Worm (Caenorhabditis elegans) whole organism, young adult: ENCODE results near the gene ceh-48.

Source experiments
- B0261.1 ChIP-seq: sonication (generic microtip); optimal IDR thresholded peaks from 2 replicates; lab custom pipeline; 2016; ENCODE audit warnings: mild to moderate bottlenecking, missing genetic modification characterization, moderate library complexity, missing compliant biosample characterization
- D2030.7 ChIP-seq: fragments of 200-800 bp; sonication (Bioruptor generic); IDR thresholded peaks from 2 replicates; pipeline ENCODE4 v1.3.6; 2022; ENCODE audit warnings: missing genetic modification reagents, missing genetic modification characterization, missing compliant biosample characterization
- F22D6.2 ChIP-seq: sonication (generic microtip); optimal IDR thresholded peaks from 2 replicates; lab custom pipeline; 2016; ENCODE audit warnings: mild to moderate bottlenecking, missing genetic modification characterization, missing compliant biosample characterization
- F23B12.7 ChIP-seq: sonication (generic microtip); optimal IDR thresholded peaks from 2 replicates; lab custom pipeline; 2017; ENCODE audit warnings: missing genetic modification characterization, mild to moderate bottlenecking, missing compliant biosample characterization, antibody characterized with exemption, moderate library complexity; ENCODE audit not compliant: insufficient read depth
- F52B5.7 ChIP-seq: sonication (generic microtip); optimal IDR thresholded peaks from 2 replicates; lab custom pipeline; 2016; ENCODE audit warnings: mild to moderate bottlenecking, missing genetic modification characterization, missing compliant biosample characterization
- F57A8.1 ChIP-seq: fragments of 200-800 bp; sonication (Bioruptor generic); optimal IDR thresholded peaks from 2 replicates; lab custom pipeline; 2018; ENCODE audit warnings: mild to moderate bottlenecking, missing genetic modification characterization, moderate library complexity, missing compliant biosample characterization
- F57C9.4 ChIP-seq: sonication (generic microtip); optimal IDR thresholded peaks from 2 replicates; lab custom pipeline; 2017; ENCODE audit warnings: mild to moderate bottlenecking, missing genetic modification characterization, missing compliant biosample characterization
- Y53G8AR.9 ChIP-seq: fragments of 200-800 bp; sonication (Bioruptor generic); conservative IDR thresholded peaks from 2 replicates; pipeline ENCODE4 v1.3.6; 2022; ENCODE audit warnings: missing genetic modification reagents, missing genetic modification characterization, missing compliant biosample characterization
- Y79H2A.3 ChIP-seq: fragments of 200-800 bp; sonication (Bioruptor generic); conservative IDR thresholded peaks from 2 replicates; pipeline ENCODE4 v1.3.6; 2022; ENCODE audit warnings: missing genetic modification reagents, missing genetic modification characterization, missing compliant biosample characterization
- ama-1 ChIP-seq, 3 experiments: fragments of 150-350 bp in 1 of 3; sonication (generic microtip) in 2 of 3; optimal IDR thresholded peaks; 2 replicates each; lab custom pipeline; 2014 to 2018; ENCODE audit warnings: missing biosample characterization in 2 of 3, missing genetic modification characterization in 2 of 3, missing genetic modification reagents in 2 of 3
- aptf-3 ChIP-seq: fragments of 200-800 bp; sonication (Bioruptor generic); IDR thresholded peaks from 2 replicates; pipeline ENCODE4 v1.3.6; 2022; ENCODE audit warnings: missing genetic modification characterization, missing compliant biosample characterization
- attf-5 ChIP-seq: fragments of 200-800 bp; sonication (Bioruptor generic); optimal IDR thresholded peaks from 2 replicates; lab custom pipeline; 2018; ENCODE audit warnings: mild to moderate bottlenecking, missing genetic modification characterization, missing compliant biosample characterization
- cebp-1 ChIP-seq, 2 experiments: fragments of 200-800 bp in 1 of 2; sonication (Bioruptor generic) in 1 of 2; sonication (generic microtip) in 1 of 2; IDR thresholded peaks in 1 of 2; optimal IDR thresholded peaks in 1 of 2; 2 replicates each; pipeline versions ENCODE4 v1.3.6 to Lab custom; 2017 to 2022; ENCODE audit warnings: missing compliant biosample characterization in 2 of 2, missing genetic modification characterization in 2 of 2, mild to moderate bottlenecking in 1 of 2, missing genetic modification reagents in 1 of 2, moderate library complexity in 1 of 2
- cebp-2 ChIP-seq: fragments of 200-800 bp; sonication (Bioruptor generic); IDR thresholded peaks from 2 replicates; pipeline ENCODE4 v1.3.6; 2022; ENCODE audit warnings: missing genetic modification characterization, missing compliant biosample characterization
- ceh-27 ChIP-seq: fragments of 200-800 bp; sonication (Bioruptor generic); optimal IDR thresholded peaks from 2 replicates; lab custom pipeline; 2018; ENCODE audit warnings: mild to moderate bottlenecking, missing genetic modification characterization, moderate library complexity, missing compliant biosample characterization
- ceh-40 ChIP-seq: fragments of 200-800 bp; sonication (Bioruptor generic); IDR thresholded peaks from 2 replicates; pipeline ENCODE4 v1.3.6; 2022; ENCODE audit warnings: missing genetic modification characterization, missing compliant biosample characterization
- chd-7 ChIP-seq: sonication (generic microtip); optimal IDR thresholded peaks from 2 replicates; lab custom pipeline; 2016; ENCODE audit warnings: mild to moderate bottlenecking, missing genetic modification characterization, moderate library complexity, missing compliant biosample characterization
- die-1 ChIP-seq: sonication (generic microtip); optimal IDR thresholded peaks from 2 replicates; lab custom pipeline; 2016; ENCODE audit warnings: missing genotype, mild to moderate bottlenecking, missing genetic modification characterization, missing compliant biosample characterization
- dox-1 ChIP-seq: fragments of 200-800 bp; sonication (Bioruptor generic); IDR thresholded peaks from 2 replicates; pipeline ENCODE4 v1.3.6; 2022; ENCODE audit warnings: missing genetic modification reagents, missing genetic modification characterization, missing compliant biosample characterization
- dpff-1 ChIP-seq: sonication (generic microtip); optimal IDR thresholded peaks from 2 replicates; lab custom pipeline; 2017; ENCODE audit warnings: mild to moderate bottlenecking, missing genetic modification characterization, missing compliant biosample characterization
- efl-1 ChIP-seq: fragments of 150-350 bp; optimal IDR thresholded peaks from 2 replicates; lab custom pipeline; 2014; ENCODE audit warnings: missing biosample characterization, missing genetic modification reagents, missing genetic modification characterization
- egl-18 ChIP-seq: fragments of 200-800 bp; sonication (Bioruptor generic); IDR thresholded peaks from 2 replicates; pipeline ENCODE4 v1.3.6; 2022; ENCODE audit warnings: missing genetic modification reagents, missing genetic modification characterization, missing compliant biosample characterization
- egl-44 ChIP-seq: fragments of 200-800 bp; sonication (Bioruptor generic); IDR thresholded peaks from 2 replicates; pipeline ENCODE4 v1.3.6; 2022; ENCODE audit warnings: missing genetic modification reagents, missing genetic modification characterization, missing compliant biosample characterization
- fkh-3 ChIP-seq: sonication (generic microtip); optimal IDR thresholded peaks from 2 replicates; lab custom pipeline; 2016; ENCODE audit warnings: mild to moderate bottlenecking, missing genetic modification characterization, missing compliant biosample characterization
- gei-17 ChIP-seq: fragments of 200-800 bp; sonication (Bioruptor generic); optimal IDR thresholded peaks from 2 replicates; lab custom pipeline; 2018; ENCODE audit warnings: mild to moderate bottlenecking, missing genetic modification characterization, missing compliant biosample characterization
- hmg-1.2 ChIP-seq: fragments of 200-800 bp; sonication (Bioruptor generic); IDR thresholded peaks from 2 replicates; pipeline ENCODE4 v1.3.6; 2022; ENCODE audit warnings: missing genetic modification reagents, missing genetic modification characterization, missing compliant biosample characterization
- hrde-1 ChIP-seq: sonication (generic microtip); optimal IDR thresholded peaks from 2 replicates; lab custom pipeline; 2016; ENCODE audit warnings: missing genetic modification characterization, mild to moderate bottlenecking, missing compliant biosample characterization, moderate library complexity, missing genotype, missing genetic modification reagents, borderline replicate concordance
- let-526 ChIP-seq: fragments of 200-800 bp; sonication (Bioruptor generic); IDR thresholded peaks from 2 replicates; pipeline ENCODE4 v1.3.6; 2022; ENCODE audit warnings: missing genetic modification reagents, missing genetic modification characterization, missing compliant biosample characterization
- lin-35 ChIP-seq, 3 experiments: fragments of 150-350 bp in 2 of 3; sonication (generic microtip) in 1 of 3; optimal IDR thresholded peaks; 2 replicates each; lab custom pipeline; 2014 to 2018; ENCODE audit warnings: missing biosample characterization in 3 of 3, missing genetic modification characterization in 3 of 3, missing genetic modification reagents in 3 of 3
- lin-54 ChIP-seq: fragments of 200-800 bp; sonication (Bioruptor generic); optimal IDR thresholded peaks from 2 replicates; lab custom pipeline; 2018; ENCODE audit warnings: mild to moderate bottlenecking, missing genetic modification characterization, missing compliant biosample characterization
- madf-6 ChIP-seq: fragments of 200-800 bp; sonication (Bioruptor generic); IDR thresholded peaks from 2 replicates; pipeline ENCODE4 v1.3.6; 2022; ENCODE audit warnings: missing genetic modification reagents, missing genetic modification characterization, missing compliant biosample characterization
- mcd-1 ChIP-seq: fragments of 200-800 bp; sonication (Bioruptor generic); IDR thresholded peaks from 2 replicates; pipeline ENCODE4 v1.3.6; 2022; ENCODE audit warnings: missing genetic modification reagents, missing genetic modification characterization, missing compliant biosample characterization
- nhr-27 ChIP-seq: fragments of 200-800 bp; sonication (Bioruptor generic); optimal IDR thresholded peaks from 2 replicates; lab custom pipeline; 2018; ENCODE audit warnings: mild to moderate bottlenecking, missing genetic modification characterization, moderate library complexity, missing compliant biosample characterization
- nhr-80 ChIP-seq: sonication (generic microtip); optimal IDR thresholded peaks from 2 replicates; lab custom pipeline; 2016; ENCODE audit warnings: missing genetic modification characterization, missing compliant biosample characterization
- pbrm-1 ChIP-seq: fragments of 200-800 bp; sonication (Bioruptor generic); IDR thresholded peaks from 2 replicates; pipeline ENCODE4 v1.3.6; 2022; ENCODE audit warnings: missing genetic modification reagents, missing genetic modification characterization, missing compliant biosample characterization
- pha-4 ChIP-seq: fragments of 150-350 bp; sonication (generic microtip); optimal IDR thresholded peaks from 2 replicates; lab custom pipeline; 2014; ENCODE audit warnings: missing biosample characterization, missing genetic modification reagents, missing genetic modification characterization
- sdz-38 ChIP-seq: sonication (generic microtip); optimal IDR thresholded peaks from 2 replicates; lab custom pipeline; 2016; ENCODE audit warnings: missing genotype, missing genetic modification characterization, missing compliant biosample characterization
- snpc-1.1 ChIP-seq: sonication (generic microtip); optimal IDR thresholded peaks from 2 replicates; lab custom pipeline; 2017; ENCODE audit warnings: missing genetic modification characterization, mild to moderate bottlenecking, missing compliant biosample characterization, antibody characterized with exemption, moderate library complexity, missing genotype, missing genetic modification reagents; ENCODE audit not compliant: insufficient read depth
- snpc-1.3 ChIP-seq: sonication (generic microtip); optimal IDR thresholded peaks from 2 replicates; lab custom pipeline; 2017; ENCODE audit warnings: missing genetic modification characterization, mild to moderate bottlenecking, missing compliant biosample characterization, antibody characterized with exemption, moderate library complexity, missing genotype, missing genetic modification reagents; ENCODE audit not compliant: insufficient read depth
- somi-1 ChIP-seq: fragments of 200-800 bp; sonication (Bioruptor generic); optimal IDR thresholded peaks from 2 replicates; lab custom pipeline; 2018; ENCODE audit warnings: mild to moderate bottlenecking, missing genetic modification characterization, missing compliant biosample characterization
- sptf-2 ChIP-seq: fragments of 200-800 bp; sonication (Bioruptor generic); optimal IDR thresholded peaks from 2 replicates; lab custom pipeline; 2018; ENCODE audit warnings: mild to moderate bottlenecking, missing genetic modification characterization, missing compliant biosample characterization
- unc-130 ChIP-seq: sonication (generic microtip); optimal IDR thresholded peaks from 2 replicates; lab custom pipeline; 2016; ENCODE audit warnings: missing genetic modification reagents, missing genetic modification characterization, missing compliant biosample characterization
- ztf-18 ChIP-seq: sonication (generic microtip); optimal IDR thresholded peaks from 2 replicates; lab custom pipeline; 2016; ENCODE audit warnings: missing genotype, mild to moderate bottlenecking, missing genetic modification characterization, missing compliant biosample characterization
- ztf-22 ChIP-seq: fragments of 200-800 bp; sonication (Bioruptor generic); optimal IDR thresholded peaks from 2 replicates; lab custom pipeline; 2018; ENCODE audit warnings: mild to moderate bottlenecking, missing genetic modification characterization, moderate library complexity, missing compliant biosample characterization
- ztf-26 ChIP-seq: sonication (generic microtip); optimal IDR thresholded peaks from 2 replicates; lab custom pipeline; 2017; ENCODE audit warnings: missing genetic modification characterization, missing compliant biosample characterization
- ztf-3 ChIP-seq: fragments of 200-800 bp; sonication (Bioruptor generic); optimal IDR thresholded peaks from 2 replicates; lab custom pipeline; 2018; ENCODE audit warnings: mild to moderate bottlenecking, missing genetic modification characterization, missing compliant biosample characterization

The ceh-48 gene

DNA sequence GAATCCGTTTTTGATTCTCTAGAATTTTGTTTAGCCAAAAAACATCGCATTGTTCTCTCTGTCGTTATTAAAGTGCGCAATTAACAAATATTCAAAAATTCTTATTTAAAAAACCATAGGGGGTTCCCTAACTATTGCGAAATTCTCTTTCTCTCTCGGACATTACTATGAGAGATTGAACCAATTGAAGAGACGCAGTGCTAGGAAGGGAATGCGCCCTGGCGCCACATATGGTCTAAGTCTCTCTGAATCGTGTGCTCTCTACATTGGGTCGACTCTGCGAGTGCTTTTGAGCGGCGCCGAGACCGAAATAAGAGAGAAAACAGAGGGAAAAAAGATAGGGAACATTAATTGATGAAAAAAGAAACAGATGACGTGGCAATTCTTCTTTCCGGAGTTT, 26.0 kb upstream of the ceh-48 start (continued):
- TF ChIP-seq aptf-3 (GFP tag; lab: Robert Waterston, UW) (no peak), lin-35 (GFP tag; optimal IDR thresholded peaks at IDR 0.05; lab: Kevin White, UChicago) (peak in 1 of 3 experiments; percentile 80), hmg-1.2 (GFP tag; lab: Robert Waterston, UW) (peak; percentile 96), B0261.1 (tag; lab: Kevin White, UChicago) (no peak), chd-7 (tag; lab: Kevin White, UChicago) (peak; percentile 38), Y79H2A.3 (no peak), ceh-27 (GFP tag; lab: Kevin White, UChicago) (peak; percentile 15), mcd-1 (peak; percentile 64), somi-1 (GFP tag; lab: Kevin White, UChicago) (no peak), F52B5.7 (tag; lab: Kevin White, UChicago) (no peak), Y53G8AR.9 (0 out of 2 replicates have a peak, but pooled peaks have one; percentile 40), egl-44 (GFP tag; lab: Robert Waterston, UW) (no peak), attf-5 (GFP tag; lab: Kevin White, UChicago) (peak; percentile 88), dox-1 (GFP tag; lab: Robert Waterston, UW) (peak; percentile 81), cebp-1 (GFP tag; IDR thresholded peaks at IDR 0.05; lab: Robert Waterston, UW) (peak; percentile 98), cebp-1 (tag; optimal IDR thresholded peaks at IDR 0.05; lab: Kevin White, UChicago) (peak; percentile 99), die-1 (tag; lab: Kevin White, UChicago) (no peak), snpc-1.1 (tag; lab: Kevin White, UChicago) (no peak), cebp-2 (GFP tag; lab: Robert Waterston, UW) (0 out of 2 replicates have a peak, but pooled peaks have one; percentile 57), F57A8.1 (GFP tag; lab: Kevin White, UChicago) (no peak), pha-4 (tag; lab: Kevin White, UChicago) (peak; percentile 38), hrde-1 (no peak), ztf-22 (GFP tag; lab: Kevin White, UChicago) (no peak), pbrm-1 (peak; percentile 65), ztf-3 (no peak), nhr-80 (tag; lab: Kevin White, UChicago) (peak; percentile 46), egl-18 (GFP tag; lab: Robert Waterston, UW) (no peak), F57C9.4 (no peak), gei-17 (GFP tag; lab: Kevin White, UChicago) (no peak)

- TF ChIP-seq sptf-2 (GFP tag; lab: Kevin White, UChicago): no peak
- TF ChIP-seq ama-1 (optimal IDR thresholded peaks at IDR 0.05; lab: Kevin White, UChicago): no peak
- no peak for TF ChIP-seq ama-1 (GFP tag; optimal IDR thresholded peaks at IDR 0.05; lab: Kevin White, UChicago)
- no peak for TF ChIP-seq let-526
- TF ChIP-seq F52B5.7 (tag; lab: Kevin White, UChicago): no peak
- TF ChIP-seq nhr-80 (tag; lab: Kevin White, UChicago): no peak
- 0 out of 2 replicates have a peak, but pooled peaks have one; percentile 25 for TF ChIP-seq D2030.7 (GFP tag; lab: Robert Waterston, UW)
- no peak for TF ChIP-seq ceh-40 (GFP tag; lab: Robert Waterston, UW)
- TF ChIP-seq ceh-27 (GFP tag; lab: Kevin White, UChicago): no peak
- no peak for TF ChIP-seq F22D6.2 (tag; lab: Kevin White, UChicago)
- TF ChIP-seq ztf-18 (tag; lab: Kevin White, UChicago): no peak
- TF ChIP-seq fkh-3 (tag; lab: Kevin White, UChicago): no peak
- no peak for TF ChIP-seq cebp-1 (GFP tag; IDR thresholded peaks at IDR 0.05; lab: Robert Waterston, UW)
- no peak for TF ChIP-seq cebp-1 (tag; optimal IDR thresholded peaks at IDR 0.05; lab: Kevin White, UChicago)
- TF ChIP-seq unc-130 (GFP tag; lab: Kevin White, UChicago): no peak
- TF ChIP-seq F23B12.7 (tag; lab: Kevin White, UChicago): no peak
- no peak for TF ChIP-seq snpc-1.3 (tag; lab: Kevin White, UChicago)
- TF ChIP-seq nhr-27 (tag; lab: Kevin White, UChicago): no peak
- peak; percentile 43 for TF ChIP-seq snpc-1.1 (tag; lab: Kevin White, UChicago)
- no peak for TF ChIP-seq sdz-38 (tag; lab: Kevin White, UChicago)
- no peak for TF ChIP-seq lin-54 (GFP tag; lab: Kevin White, UChicago)
- peak; percentile 36 for TF ChIP-seq efl-1
- TF ChIP-seq dpff-1 (tag; lab: Kevin White, UChicago): no peak
- no peak for TF ChIP-seq ztf-26 (tag; lab: Kevin White, UChicago)
- TF ChIP-seq attf-5 (GFP tag; lab: Kevin White, UChicago): no peak
- peak; percentile 73 for TF ChIP-seq madf-6 (GFP tag; lab: Robert Waterston, UW)
- TF ChIP-seq pbrm-1: no peak
These were observed 22.0 kb upstream of the ceh-48 start for ce11 chrIV:6789950-6790349.
